Fruit fly (Drosophila melanogaster) whole organism, embryonic: ENCODE data around the gene mRRF1.
A peak's percentile ranks its signal among the peaks of the same experiment; 100 is the strongest.

Experiments
- CG10147 ChIP-seq: fragments of 200-800 bp; sonication (Bioruptor generic); optimal IDR thresholded peaks from 2 replicates; lab custom pipeline; 2019; ENCODE audit warnings: missing biosample characterization, mild to moderate bottlenecking, missing genetic modification characterization, moderate library complexity
- CG10565 ChIP-seq: fragments of 200-800 bp; sonication (Bioruptor generic); optimal IDR thresholded peaks from 3 replicates; lab custom pipeline; 2016; ENCODE audit warnings: missing biosample characterization, mild to moderate bottlenecking, missing genetic modification characterization
- CG11456 ChIP-seq: fragments of 200-800 bp; sonication (Bioruptor generic); IDR thresholded peaks from 3 replicates; pipeline ENCODE4 v1.3.6; 2022; ENCODE audit warnings: missing biosample characterization, missing genetic modification characterization
- CG11695 ChIP-seq: fragments of 200-800 bp; sonication (Bioruptor generic); IDR thresholded peaks from 3 replicates; pipeline ENCODE4 v1.3.6; 2022; ENCODE audit warnings: missing biosample characterization, missing genetic modification characterization
- CG12155 ChIP-seq: fragments of 200-800 bp; sonication (Bioruptor generic); optimal IDR thresholded peaks from 3 replicates; lab custom pipeline; 2016; ENCODE audit warnings: missing biosample characterization, missing genetic modification characterization
- CG12236 ChIP-seq: fragments of 200-800 bp; sonication (Bioruptor generic); optimal IDR thresholded peaks from 2 replicates; lab custom pipeline; 2016; ENCODE audit warnings: missing biosample characterization, missing genetic modification characterization
- CG12744 ChIP-seq: fragments of 200-800 bp; sonication (Bioruptor generic); optimal IDR thresholded peaks from 2 replicates; lab custom pipeline; 2016; ENCODE audit warnings: missing biosample characterization, missing genetic modification characterization
- CG1603 ChIP-seq: fragments of 200-800 bp; sonication (Bioruptor generic); optimal IDR thresholded peaks from 2 replicates; lab custom pipeline; 2019; ENCODE audit warnings: missing biosample characterization, mild to moderate bottlenecking, missing genetic modification characterization, moderate library complexity
- CG1647 ChIP-seq: fragments of 200-800 bp; sonication (Bioruptor generic); optimal IDR thresholded peaks from 3 replicates; lab custom pipeline; 2016; ENCODE audit warnings: missing biosample characterization, missing genetic modification characterization
- CG17802 ChIP-seq: fragments of 200-800 bp; sonication (Bioruptor generic); optimal IDR thresholded peaks from 2 replicates; lab custom pipeline; 2018; ENCODE audit warnings: missing biosample characterization, mild to moderate bottlenecking, missing genetic modification characterization, moderate library complexity
- CG1792 ChIP-seq: fragments of 200-800 bp; sonication (Bioruptor generic); optimal IDR thresholded peaks from 2 replicates; lab custom pipeline; 2016; ENCODE audit warnings: missing biosample characterization, missing genetic modification characterization
- CG3407 ChIP-seq: fragments of 200-800 bp; sonication (Bioruptor generic); optimal IDR thresholded peaks from 2 replicates; lab custom pipeline; 2018; ENCODE audit warnings: missing biosample characterization, mild to moderate bottlenecking, missing genetic modification characterization
- CG34376 ChIP-seq: fragments of 200-800 bp; sonication (Bioruptor generic); optimal IDR thresholded peaks from 2 replicates; lab custom pipeline; 2018; ENCODE audit warnings: missing biosample characterization, mild to moderate bottlenecking, missing genetic modification characterization
- CG3726 ChIP-seq: fragments of 200-800 bp; sonication (Bioruptor generic); IDR thresholded peaks from 3 replicates; pipeline ENCODE4, ENCODE4 v1.3.6; 2022; ENCODE audit warnings: missing biosample characterization, missing genetic modification characterization
- CG4282 ChIP-seq: fragments of 200-800 bp; sonication (Bioruptor generic); optimal IDR thresholded peaks from 2 replicates; lab custom pipeline; 2016; ENCODE audit warnings: missing biosample characterization, missing genetic modification characterization
- CG5180 ChIP-seq: fragments of 200-800 bp; sonication (Bioruptor generic); optimal IDR thresholded peaks from 3 replicates; lab custom pipeline; 2017; ENCODE audit warnings: missing biosample characterization, missing genetic modification characterization, mild to moderate bottlenecking, moderate library complexity, missing genetic modification reagents
- CG5953 ChIP-seq: fragments of 200-800 bp; sonication (Bioruptor generic); IDR thresholded peaks from 2 replicates; pipeline ENCODE4 v1.3.6; 2022; ENCODE audit warnings: missing biosample characterization, missing genetic modification characterization
- CG6254 ChIP-seq: fragments of 200-800 bp; sonication (Bioruptor generic); optimal IDR thresholded peaks from 3 replicates; lab custom pipeline; 2017; ENCODE audit warnings: mild to moderate bottlenecking, missing biosample characterization, missing genetic modification reagents, missing genetic modification characterization
- CG6272 ChIP-seq: fragments of 200-800 bp; sonication (Bioruptor generic); IDR thresholded peaks from 2 replicates; pipeline ENCODE4 v1.3.6; 2022; ENCODE audit warnings: missing biosample characterization, missing genetic modification characterization
- CG6654 ChIP-seq: fragments of 200-800 bp; sonication (Bioruptor generic); optimal IDR thresholded peaks from 2 replicates; lab custom pipeline; 2017; ENCODE audit warnings: missing biosample characterization, mild to moderate bottlenecking, missing genetic modification characterization
- CG8478 ChIP-seq: fragments of >200 bp; optimal IDR thresholded peaks from 2 replicates; lab custom pipeline; 2018
- CG8944 ChIP-seq: fragments of 200-800 bp; sonication (Bioruptor generic); optimal IDR thresholded peaks from 3 replicates; lab custom pipeline; 2016; ENCODE audit warnings: missing biosample characterization, missing genetic modification characterization
- CG9797 ChIP-seq: fragments of 200-800 bp; sonication (Bioruptor generic); optimal IDR thresholded peaks from 3 replicates; lab custom pipeline; 2018; ENCODE audit warnings: missing biosample characterization, mild to moderate bottlenecking, missing genetic modification characterization
- CG9876 ChIP-seq: fragments of 200-800 bp; sonication (Bioruptor generic); optimal IDR thresholded peaks from 2 replicates; lab custom pipeline; 2016; ENCODE audit warnings: missing biosample characterization, missing genetic modification characterization
- E2f1 ChIP-seq: fragments of 200-800 bp; sonication (Bioruptor generic); IDR thresholded peaks from 2 replicates; pipeline ENCODE4 v1.3.6; 2022; ENCODE audit warnings: missing biosample characterization, missing genetic modification characterization
- HLHmδ ChIP-seq: fragments of 200-800 bp; sonication (Bioruptor generic); optimal IDR thresholded peaks from 2 replicates; lab custom pipeline; 2018; ENCODE audit warnings: missing biosample characterization, mild to moderate bottlenecking, missing genetic modification characterization, moderate library complexity
- Kr ChIP-seq: fragments of 200-800 bp; sonication (Bioruptor generic); optimal IDR thresholded peaks from 2 replicates; lab custom pipeline; 2017; ENCODE audit warnings: missing biosample characterization, mild to moderate bottlenecking, missing genetic modification characterization
- Poxn ChIP-seq: fragments of 200-800 bp; sonication (Bioruptor generic); IDR thresholded peaks from 2 replicates; pipeline ENCODE4 v1.3.6; 2022; ENCODE audit warnings: missing biosample characterization, missing genetic modification characterization
- Six4 ChIP-seq: fragments of 200-800 bp; sonication (Bioruptor generic); optimal IDR thresholded peaks from 2 replicates; lab custom pipeline; 2016; ENCODE audit warnings: missing biosample characterization, missing genetic modification characterization
- Sox100B ChIP-seq: fragments of 200-800 bp; sonication (Bioruptor generic); optimal IDR thresholded peaks from 3 replicates; lab custom pipeline; 2018; ENCODE audit warnings: missing biosample characterization, mild to moderate bottlenecking, missing genetic modification characterization
- Sry-β ChIP-seq: fragments of 200-800 bp; sonication (Bioruptor generic); optimal IDR thresholded peaks from 2 replicates; lab custom pipeline; 2018; ENCODE audit warnings: missing biosample characterization, mild to moderate bottlenecking, missing genetic modification characterization, moderate library complexity
- Stat92E ChIP-seq, 3 experiments: fragments of >200 bp in 2 of 3; fragments of 200-800 bp in 1 of 3; sonication (Bioruptor generic) in 1 of 3; optimal IDR thresholded peaks; 2 replicates each; lab custom pipeline; 2017 to 2019; ENCODE audit warnings: missing biosample characterization in 3 of 3, missing genetic modification characterization in 3 of 3, mild to moderate bottlenecking in 1 of 3, moderate library complexity in 1 of 3
- Taf1 ChIP-seq: fragments of 200-800 bp; sonication (Bioruptor generic); IDR thresholded peaks from 2 replicates; pipeline ENCODE4 v1.3.6; 2022; ENCODE audit warnings: missing biosample characterization, missing genetic modification characterization
- bab2 ChIP-seq: fragments of 200-800 bp; sonication (Bioruptor generic); optimal IDR thresholded peaks from 2 replicates; lab custom pipeline; 2016; ENCODE audit warnings: missing biosample characterization, missing genetic modification characterization
- gsb ChIP-seq: fragments of 200-800 bp; sonication (Bioruptor generic); IDR thresholded peaks from 2 replicates; pipeline ENCODE4 v1.3.6; 2022; ENCODE audit warnings: missing biosample characterization, missing genetic modification characterization
- hbn ChIP-seq: fragments of 200-800 bp; sonication (Bioruptor generic); IDR thresholded peaks from 2 replicates; pipeline ENCODE4 v1.3.6; 2022; ENCODE audit warnings: missing biosample characterization, missing genetic modification characterization; ENCODE audit not compliant: partially characterized antibody
- hkb ChIP-seq, 2 experiments: fragments of 200-800 bp in 1 of 2; fragments of >200 bp in 1 of 2; sonication (Bioruptor generic) in 1 of 2; IDR thresholded peaks in 1 of 2; optimal IDR thresholded peaks in 1 of 2; 2 replicates each; pipeline versions ENCODE4 v1.3.6 to Lab custom; 2017 to 2022; ENCODE audit warnings: missing biosample characterization in 1 of 2, missing genetic modification characterization in 1 of 2
- mld ChIP-seq: fragments of 200-800 bp; sonication (Bioruptor generic); IDR thresholded peaks from 3 replicates; pipeline ENCODE4 v1.3.6; 2022; ENCODE audit warnings: missing biosample characterization, missing genetic modification characterization; ENCODE audit not compliant: partially characterized antibody
- otp ChIP-seq: fragments of 200-800 bp; sonication (Bioruptor generic); IDR thresholded peaks from 3 replicates; pipeline ENCODE4, ENCODE4 v1.3.6; 2022; ENCODE audit warnings: missing biosample characterization, missing genetic modification characterization
- pnt ChIP-seq: fragments of 200-800 bp; sonication (Bioruptor generic); optimal IDR thresholded peaks from 3 replicates; lab custom pipeline; 2016; ENCODE audit warnings: missing biosample characterization, missing genetic modification characterization
- pros ChIP-seq: fragments of 200-800 bp; sonication (Bioruptor generic); optimal IDR thresholded peaks from 3 replicates; lab custom pipeline; 2019; ENCODE audit warnings: missing biosample characterization, mild to moderate bottlenecking, missing genetic modification characterization, moderate library complexity
- shn ChIP-seq: fragments of 200-800 bp; sonication (Bioruptor generic); optimal IDR thresholded peaks from 3 replicates; lab custom pipeline; 2016; ENCODE audit warnings: missing biosample characterization, missing genetic modification characterization
- ssp ChIP-seq: fragments of 200-800 bp; sonication (Bioruptor generic); IDR thresholded peaks from 2 replicates; pipeline ENCODE4 v1.3.6; 2022; ENCODE audit warnings: missing biosample characterization, missing genetic modification characterization
- sug ChIP-seq: fragments of 200-800 bp; optimal IDR thresholded peaks from 2 replicates; lab custom pipeline; 2019; ENCODE audit warnings: missing biosample characterization, mild to moderate bottlenecking, missing genetic modification characterization, moderate library complexity
- tin ChIP-seq: fragments of 200-800 bp; sonication (Bioruptor generic); optimal IDR thresholded peaks from 3 replicates; lab custom pipeline; 2016; ENCODE audit warnings: missing biosample characterization, missing genetic modification characterization
- tll ChIP-seq, 2 experiments: fragments of 200-800 bp in 1 of 2; fragments of >200 bp in 1 of 2; sonication (Bioruptor generic) in 1 of 2; optimal IDR thresholded peaks; 2 replicates each; lab custom pipeline; 2017 to 2019; ENCODE audit warnings: missing biosample characterization in 2 of 2, missing genetic modification characterization in 2 of 2, mild to moderate bottlenecking in 1 of 2, moderate library complexity in 1 of 2
- tna ChIP-seq: fragments of 200-800 bp; sonication (Bioruptor generic); IDR thresholded peaks from 2 replicates; pipeline ENCODE4 v1.3.6; 2022; ENCODE audit warnings: missing biosample characterization, missing genetic modification characterization; ENCODE audit not compliant: partially characterized antibody
- tx ChIP-seq: fragments of 200-800 bp; sonication (Bioruptor generic); optimal IDR thresholded peaks from 2 replicates; lab custom pipeline; 2016; ENCODE audit warnings: missing biosample characterization, missing genetic modification characterization
- zen ChIP-seq: fragments of 200-800 bp; sonication (Bioruptor generic); optimal IDR thresholded peaks from 3 replicates; lab custom pipeline; 2018; ENCODE audit warnings: missing biosample characterization, mild to moderate bottlenecking, missing genetic modification characterization, moderate library complexity
- zfh1 ChIP-seq: fragments of 200-800 bp; sonication (Bioruptor generic); IDR thresholded peaks from 3 replicates; pipeline ENCODE4 v1.3.6; 2022; ENCODE audit warnings: missing biosample characterization, missing genetic modification characterization

mRRF1 gene

dm6 chr3L:9397156-9397555 is 33.0 kb downstream of the mRRF1 start (continued):
- TF ChIP-seq CG1792 (GFP tag; lab: Kevin White, UChicago) (peak; percentile 76), CG34376 (GFP tag; lab: Kevin White, UChicago) (peak; percentile 75), CG9876 (GFP tag; lab: Kevin White, UChicago) (no peak), tll (GFP tag; optimal IDR thresholded peaks at IDR 0.05; lab: Kevin White, UChicago) (no peak), CG12744 (GFP tag; lab: Kevin White, UChicago) (peak; percentile 20), hbn (GFP tag; lab: Robert Waterston, UW) (no peak), E2f1 (GFP tag; lab: Robert Waterston, UW) (peak; percentile 24; the same call in 1 of the 2 replicates), hkb (optimal IDR thresholded peaks at IDR 0.05; lab: Kevin White, UChicago) (no peak), hkb (GFP tag; IDR thresholded peaks at IDR 0.05; lab: Robert Waterston, UW) (peak; percentile 67; the same call in 1 of the 2 replicates), Poxn (GFP tag; lab: Robert Waterston, UW) (no peak), CG6272 (GFP tag; lab: Robert Waterston, UW) (no peak), tx (GFP tag; lab: Kevin White, UChicago) (no peak), CG6254 (GFP tag; lab: Kevin White, UChicago) (peak; percentile 34), Sox100B (GFP tag; lab: Kevin White, UChicago) (peak; percentile 73), CG1603 (no peak), CG10147 (GFP tag; lab: Kevin White, UChicago) (peak; percentile 63), sug (tag; lab: Kevin White, UChicago) (peak; percentile 68), CG9797 (GFP tag; lab: Kevin White, UChicago) (peak; percentile 1), CG5953 (GFP tag; lab: Robert Waterston, UW) (0 out of 2 replicates have a peak, but pooled peaks have one; percentile 38), tin (GFP tag; lab: Kevin White, UChicago) (peak; percentile 24), CG8478 (lab: Kevin White, UChicago) (no peak), CG6654 (no peak), HLHmδ (peak; percentile 71), zfh1 (GFP tag; lab: Robert Waterston, UW) (peak; percentile 59; the same call in 2 of the 3 replicates), CG3407 (GFP tag; lab: Kevin White, UChicago) (peak; percentile 44), Taf1 (GFP tag; lab: Robert Waterston, UW) (no peak), Six4 (GFP tag; lab: Kevin White, UChicago) (no peak), CG12236 (GFP tag; lab: Kevin White, UChicago) (peak; percentile 26), pros (GFP tag; lab: Kevin White, UChicago) (no peak), Stat92E (GFP tag; optimal IDR thresholded peaks at IDR 0.05; lab: Kevin White, UChicago) (no peak), otp (no peak), CG8944 (no peak), CG11695 (GFP tag; lab: Robert Waterston, UW) (peak; percentile 59; the same call in 2 of the 3 replicates), bab2 (GFP tag; lab: Kevin White, UChicago) (peak; percentile 44), CG3726 (GFP tag; lab: Robert Waterston, UW) (peak; percentile 5; the same call in 1 of the 3 replicates), gsb (peak; percentile 35; the same call in 1 of the 2 replicates), CG5180 (GFP tag; lab: Kevin White, UChicago) (peak; percentile 69), zen (no peak), tna (GFP tag; lab: Robert Waterston, UW) (no peak), CG12155 (GFP tag; lab: Kevin White, UChicago) (no peak), shn (GFP tag; lab: Kevin White, UChicago) (no peak), CG4282 (GFP tag; lab: Kevin White, UChicago) (no peak), Kr (GFP tag; lab: Kevin White, UChicago) (peak; percentile 2), CG11456 (GFP tag; lab: Robert Waterston, UW) (no peak; the same call in 2 of the 3 replicates), CG10565 (GFP tag; lab: Kevin White, UChicago) (no peak), pnt (GFP tag; lab: Kevin White, UChicago) (peak; percentile 25), Sry-β (GFP tag; lab: Kevin White, UChicago) (no peak), mld (GFP tag; lab: Robert Waterston, UW) (no peak), CG17802 (tag; lab: Kevin White, UChicago) (no peak), ssp (GFP tag; lab: Robert Waterston, UW) (no peak), CG1647 (GFP tag; lab: Kevin White, UChicago) (peak; percentile 69)
